Fruit fly (Drosophila melanogaster) whole organism, prepupa: ENCODE data around the gene Sec15.

Source experiments
- CG15336 ChIP-seq: fragments of 200-800 bp; sonication (Bioruptor generic); IDR thresholded peaks from 2 replicates; pipeline ENCODE4 v1.3.6; 2022; ENCODE audit warnings: missing biosample characterization, missing genetic modification characterization
- CG16779 ChIP-seq: fragments of 200-800 bp; sonication (Bioruptor generic); optimal IDR thresholded peaks from 3 replicates; lab custom pipeline; 2017; ENCODE audit warnings: missing biosample characterization, mild to moderate bottlenecking, missing genetic modification characterization
- CG34406 ChIP-seq: fragments of 200-800 bp; sonication (Bioruptor generic); optimal IDR thresholded peaks from 3 replicates; lab custom pipeline; 2016; ENCODE audit warnings: missing biosample characterization, missing genetic modification characterization
- CG3919 ChIP-seq: fragments of 200-800 bp; sonication (Bioruptor generic); optimal IDR thresholded peaks from 3 replicates; lab custom pipeline; 2016; ENCODE audit warnings: missing biosample characterization, missing genetic modification characterization
- CG6854 ChIP-seq: fragments of 200-800 bp; sonication (Bioruptor generic); optimal IDR thresholded peaks from 2 replicates; lab custom pipeline; 2017; ENCODE audit warnings: missing biosample characterization, mild to moderate bottlenecking, missing genetic modification characterization
- Eip78C ChIP-seq: fragments of 200-800 bp; sonication (Bioruptor generic); peaks from one replicate; lab custom pipeline; 2016; ENCODE audit warnings: missing biosample characterization, missing genetic modification characterization
- Ets96B ChIP-seq: fragments of 200-800 bp; optimal IDR thresholded peaks from 2 replicates; lab custom pipeline; 2019; ENCODE audit warnings: missing biosample characterization, mild to moderate bottlenecking, missing genetic modification characterization, moderate library complexity
- Gug ChIP-seq: fragments of 200-800 bp; sonication (Bioruptor generic); IDR thresholded peaks from 2 replicates; pipeline ENCODE4 v1.3.6; 2022; ENCODE audit warnings: missing biosample characterization, missing genetic modification characterization
- Lpt ChIP-seq: fragments of 200-800 bp; sonication (Bioruptor generic); optimal IDR thresholded peaks from 3 replicates; lab custom pipeline; 2016; ENCODE audit warnings: missing biosample characterization, missing genetic modification characterization
- acj6 ChIP-seq: fragments of 200-800 bp; sonication (Bioruptor generic); optimal IDR thresholded peaks from 3 replicates; lab custom pipeline; 2016; ENCODE audit warnings: missing biosample characterization, missing genetic modification characterization
- dac ChIP-seq: fragments of 200-800 bp; sonication (Bioruptor generic); optimal IDR thresholded peaks from 2 replicates; lab custom pipeline; 2017; ENCODE audit warnings: missing biosample characterization, mild to moderate bottlenecking, missing genetic modification characterization
- fd85E ChIP-seq: fragments of 200-800 bp; sonication (Bioruptor generic); optimal IDR thresholded peaks from 3 replicates; lab custom pipeline; 2016; ENCODE audit warnings: missing biosample characterization, missing genetic modification characterization

DNA sequence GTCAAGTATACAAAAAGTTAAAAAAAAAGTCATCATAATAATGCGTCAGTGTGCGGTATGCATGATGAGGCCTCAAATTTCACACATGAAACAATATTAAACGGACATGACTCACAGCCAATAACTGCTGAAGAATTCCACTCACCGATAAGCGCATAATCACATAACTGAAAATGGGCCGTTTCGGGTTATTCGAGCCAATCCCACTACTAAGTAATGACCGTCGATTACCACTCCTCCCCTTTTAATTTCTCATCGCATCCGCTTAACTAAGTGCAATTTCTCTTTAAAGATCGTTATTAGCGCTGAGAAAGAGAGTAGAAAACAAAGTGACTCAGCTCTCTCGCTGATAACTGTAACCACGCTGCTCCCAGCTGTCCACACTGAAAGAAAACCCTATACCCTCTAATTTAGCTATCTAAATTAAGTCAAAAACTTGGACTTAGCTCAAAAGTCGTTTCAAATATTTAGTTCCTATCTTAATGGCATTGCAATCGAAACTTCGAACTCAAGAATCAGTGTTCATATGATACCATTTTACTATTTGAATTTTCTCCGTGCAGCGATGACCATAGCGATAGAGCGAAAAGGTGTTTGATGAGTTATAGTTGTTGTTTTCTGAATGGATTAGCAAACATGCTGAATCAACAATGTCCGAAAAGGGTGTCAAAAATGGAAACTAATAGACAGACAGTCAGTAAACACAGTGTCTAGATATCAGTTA lies 5.1 kb upstream of the Sec15 start:
- TF ChIP-seq CG16779 (tag; lab: Kevin White, UChicago), result no peak
- peak; percentile 64 for TF ChIP-seq Lpt (GFP tag; lab: Kevin White, UChicago)
- peak; percentile 67 for TF ChIP-seq Gug (GFP tag; lab: Robert Waterston, UW)
- TF ChIP-seq CG15336 (GFP tag; lab: Robert Waterston, UW), result peak; percentile 93
- TF ChIP-seq acj6 (GFP tag; lab: Kevin White, UChicago), result peak; percentile 76
- no peak for TF ChIP-seq CG3919 (GFP tag; lab: Kevin White, UChicago)
- TF ChIP-seq CG34406, result peak; percentile 64
- no peak for TF ChIP-seq fd85E
- TF ChIP-seq CG6854 (GFP tag; lab: Kevin White, UChicago), result no peak
- peak; percentile 95 for TF ChIP-seq Eip78C (GFP tag; lab: Kevin White, UChicago)
- peak; percentile 52 for TF ChIP-seq dac (GFP tag; lab: Kevin White, UChicago)
- TF ChIP-seq Ets96B (tag; lab: Kevin White, UChicago), result peak; percentile 65
